Fruit fly (Drosophila melanogaster): ENCODE results near the gene Pmi.

The Pmi gene

DNA sequence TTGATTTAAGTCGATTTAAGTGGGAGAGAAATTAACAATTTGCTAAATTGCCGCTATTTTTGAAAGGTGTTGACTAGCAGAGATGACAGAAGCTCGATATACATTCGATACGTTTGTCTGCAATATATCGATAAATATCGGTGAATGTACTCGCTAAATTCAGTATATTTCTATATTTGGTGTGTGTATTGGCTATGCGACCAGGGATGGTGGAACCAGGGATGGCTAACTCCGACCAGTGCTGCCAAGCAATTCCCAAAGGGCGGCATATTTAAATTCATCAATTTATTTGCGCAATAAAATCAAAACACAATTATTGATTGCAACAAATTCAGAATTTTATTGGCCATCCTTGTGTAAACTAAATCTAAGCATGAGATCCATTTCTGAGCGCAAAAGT, 33.2 kb downstream of the Pmi start, which contains the start of gene mad2 (continued):
- TF ChIP-seq CG11723 (GFP tag; optimal IDR thresholded peaks at IDR 0.05) = no peak
- TF ChIP-seq Adf1 (GFP tag; IDR thresholded peaks at IDR 0.05) = no peak
- TF ChIP-seq CG3163 (GFP tag; optimal IDR thresholded peaks at IDR 0.05) = no peak
- TF ChIP-seq crp (GFP tag; optimal IDR thresholded peaks at IDR 0.05) = no peak
- TF ChIP-seq CG10431 (GFP tag; optimal IDR thresholded peaks at IDR 0.05) = no peak
- TF ChIP-seq inv (GFP tag; IDR thresholded peaks at IDR 0.05; ENCODE audit: partially characterized antibody) = peak; percentile 44; the same call in 1 of the 2 replicates
- TF ChIP-seq MTF-1 (GFP tag; optimal IDR thresholded peaks at IDR 0.05; ENCODE audit: borderline replicate concordance) = no peak
- no peak for TF ChIP-seq Hr78 (GFP tag; optimal IDR thresholded peaks at IDR 0.05)
- no peak for TF ChIP-seq CG15073 (GFP tag; optimal IDR thresholded peaks at IDR 0.05)
- TF ChIP-seq Lim3 (GFP tag; IDR thresholded peaks at IDR 0.05) = no peak
- TF ChIP-seq nom (GFP tag; optimal IDR thresholded peaks at IDR 0.05) = no peak
- TF ChIP-seq CG3281 (GFP tag; optimal IDR thresholded peaks at IDR 0.05) = no peak
- no peak for TF ChIP-seq gce (GFP tag; IDR thresholded peaks at IDR 0.05)
- no peak for TF ChIP-seq CG18764 (GFP tag; optimal IDR thresholded peaks at IDR 0.05)
- TF ChIP-seq CG10366 (GFP tag; IDR thresholded peaks at IDR 0.05) = no peak
- TF ChIP-seq CG6854 (GFP tag; optimal IDR thresholded peaks at IDR 0.05) = no peak
- peak; percentile 38; the same call in 1 of the 3 replicates for TF ChIP-seq row (GFP tag; IDR thresholded peaks at IDR 0.05)
- no peak for TF ChIP-seq CG31365 (tag; optimal IDR thresholded peaks at IDR 0.05)
- no peak for TF ChIP-seq CG12219 (GFP tag; optimal IDR thresholded peaks at IDR 0.05)
- TF ChIP-seq dysf (GFP tag; IDR thresholded peaks at IDR 0.05) = no peak
- TF ChIP-seq jigr1 (GFP tag; IDR thresholded peaks at IDR 0.05) = no peak
- TF ChIP-seq H15 (GFP tag; IDR thresholded peaks at IDR 0.05) = no peak
- TF ChIP-seq CG8478 (optimal IDR thresholded peaks at IDR 0.05) = no peak
- TF ChIP-seq run (tag; optimal IDR thresholded peaks at IDR 0.05) = no peak
- TF ChIP-seq CG32767 (GFP tag; IDR thresholded peaks at IDR 0.05) = no peak
- TF ChIP-seq CG8089 (GFP tag; optimal IDR thresholded peaks at IDR 0.05) = no peak
- TF ChIP-seq CG12659 (GFP tag; optimal IDR thresholded peaks at IDR 0.05) = peak; percentile 55
- TF ChIP-seq CG5245 (GFP tag; optimal IDR thresholded peaks at IDR 0.05) = no peak
- TF ChIP-seq Drgx (GFP tag; IDR thresholded peaks at IDR 0.05) = no peak
- 0 out of 2 replicates have a peak, but pooled peaks have one; percentile 25 for TF ChIP-seq ssp (GFP tag; IDR thresholded peaks at IDR 0.05)
- TF ChIP-seq Med (GFP tag) = peak; percentile 86
- no peak for TF ChIP-seq jing (GFP tag; optimal IDR thresholded peaks at IDR 0.05)
- peak; percentile 4 for TF ChIP-seq ewg (GFP tag; optimal IDR thresholded peaks at IDR 0.05)
- peak; percentile 48; the same call in 1 of the 2 replicates for TF ChIP-seq CG6272 (GFP tag; IDR thresholded peaks at IDR 0.05)
- TF ChIP-seq CTCF (GFP tag; optimal IDR thresholded peaks at IDR 0.05) = peak; percentile 31
- no peak for TF ChIP-seq unpg (GFP tag; optimal IDR thresholded peaks at IDR 0.05)
- no peak for TF ChIP-seq schlank (tag; optimal IDR thresholded peaks at IDR 0.05)
- TF ChIP-seq al (GFP tag; IDR thresholded peaks at IDR 0.05) = no peak
- peak; percentile 93 for TF ChIP-seq Ets65A (GFP tag)
- peak; percentile 39 for TF ChIP-seq Dek (tag; optimal IDR thresholded peaks at IDR 0.05)
- TF ChIP-seq dmrt11E (tag; optimal IDR thresholded peaks at IDR 0.05) = no peak
- no peak for TF ChIP-seq her (GFP tag; optimal IDR thresholded peaks at IDR 0.05)
- TF ChIP-seq CG3838 (GFP tag; optimal IDR thresholded peaks at IDR 0.05) = no peak
- no peak for TF ChIP-seq CG18262 (tag; optimal IDR thresholded peaks at IDR 0.05)
- peak; percentile 46 for TF ChIP-seq CG11504 (tag; optimal IDR thresholded peaks at IDR 0.05)
- no peak for TF ChIP-seq Hr3 (GFP tag; optimal IDR thresholded peaks at IDR 0.05)
- TF ChIP-seq esg (GFP tag; conservative IDR thresholded peaks at IDR 0.05) = no peak
- TF ChIP-seq Vsx1 (GFP tag; optimal IDR thresholded peaks at IDR 0.05) = no peak
- no peak for TF ChIP-seq dmrt99B (tag; optimal IDR thresholded peaks at IDR 0.05)
- TF ChIP-seq CG10321 (GFP tag; IDR thresholded peaks at IDR 0.05) = no peak
- TF ChIP-seq amos (GFP tag; IDR thresholded peaks at IDR 0.05; ENCODE audit: partially characterized antibody) = peak; percentile 75
- no peak for TF ChIP-seq pfk (GFP tag; optimal IDR thresholded peaks at IDR 0.05)

Data from whole organism, embryonic.